Fruit fly (Drosophila melanogaster) S2 (cell line): Measurements from ENCODE around the gene Vsx2.

Experiments
- CG8478 ChIP-seq: fragments of >200 bp; optimal IDR thresholded peaks from 2 replicates; lab custom pipeline; 2018
- CTCF ChIP-seq, 2 experiments: fragments of >200 bp; optimal IDR thresholded peaks; 2 replicates each; lab custom pipeline; 2018

dm6 chrX:5487381-5487780 is 72.6 kb downstream of the Vsx2 start:
- TF ChIP-seq CTCF (optimal IDR thresholded peaks at IDR 0.05; lab: Kevin White, UChicago): no peak
- TF ChIP-seq CG8478: no peak
